Fruit fly (Drosophila melanogaster) whole organism, embryonic: ENCODE results near the gene CG7889.

ENCODE experiments used
- ATbp ChIP-seq: fragments of 200-800 bp; sonication (Bioruptor generic); optimal IDR thresholded peaks from 2 replicates; lab custom pipeline; 2017; ENCODE audit warnings: missing biosample characterization, mild to moderate bottlenecking, missing genetic modification characterization, missing genetic modification reagents
- Bgb ChIP-seq: fragments of 200-800 bp; sonication (Bioruptor generic); IDR thresholded peaks from 2 replicates; pipeline ENCODE4 v1.3.6; 2022; ENCODE audit warnings: missing biosample characterization, missing genetic modification characterization; ENCODE audit not compliant: partially characterized antibody
- BtbVII ChIP-seq: fragments of 200-800 bp; sonication (Bioruptor generic); optimal IDR thresholded peaks from 3 replicates; lab custom pipeline; 2017; ENCODE audit warnings: missing biosample characterization, mild to moderate bottlenecking, missing genetic modification characterization
- Bteb2 ChIP-seq: fragments of 200-800 bp; sonication (Bioruptor generic); optimal IDR thresholded peaks from 2 replicates; lab custom pipeline; 2016; ENCODE audit warnings: missing biosample characterization, missing genetic modification characterization
- CG11398 ChIP-seq: fragments of 200-800 bp; sonication (Bioruptor generic); optimal IDR thresholded peaks from 2 replicates; lab custom pipeline; 2016; ENCODE audit warnings: missing biosample characterization, missing genetic modification characterization
- CG11560 ChIP-seq: fragments of 200-800 bp; sonication (Bioruptor generic); IDR thresholded peaks from 3 replicates; pipeline ENCODE4 v1.3.6; 2022; ENCODE audit warnings: missing biosample characterization, missing genetic modification characterization
- CG12659 ChIP-seq: fragments of 200-800 bp; sonication (Bioruptor generic); optimal IDR thresholded peaks from 3 replicates; lab custom pipeline; 2017; ENCODE audit warnings: mild to moderate bottlenecking, missing biosample characterization, missing genetic modification reagents, missing genetic modification characterization
- CG14710 ChIP-seq: fragments of 200-800 bp; sonication (Bioruptor generic); optimal IDR thresholded peaks from 3 replicates; lab custom pipeline; 2019; ENCODE audit warnings: missing biosample characterization, mild to moderate bottlenecking, missing genetic modification characterization, moderate library complexity
- CG15696 ChIP-seq: fragments of 200-800 bp; sonication (Bioruptor generic); optimal IDR thresholded peaks from 2 replicates; lab custom pipeline; 2019; ENCODE audit warnings: missing biosample characterization, mild to moderate bottlenecking, missing genetic modification characterization, moderate library complexity
- CG16813 ChIP-seq: fragments of 200-800 bp; sonication (Bioruptor generic); IDR thresholded peaks from 3 replicates; pipeline ENCODE4 v1.3.6; 2022; ENCODE audit warnings: missing biosample characterization, missing genetic modification characterization; ENCODE audit not compliant: partially characterized antibody
- CG17829 ChIP-seq: fragments of 200-800 bp; optimal IDR thresholded peaks from 2 replicates; lab custom pipeline; 2019; ENCODE audit warnings: missing biosample characterization, mild to moderate bottlenecking, missing genetic modification characterization, moderate library complexity
- CG2875 ChIP-seq: fragments of 200-800 bp; sonication (Bioruptor generic); optimal IDR thresholded peaks from 2 replicates; lab custom pipeline; 2017; ENCODE audit warnings: missing biosample characterization, mild to moderate bottlenecking, missing genetic modification characterization, missing genetic modification reagents
- CG30431 ChIP-seq: fragments of 200-800 bp; sonication (Bioruptor generic); optimal IDR thresholded peaks from 2 replicates; lab custom pipeline; 2017; ENCODE audit warnings: missing biosample characterization, missing genetic modification characterization
- CG3726 ChIP-seq: fragments of 200-800 bp; sonication (Bioruptor generic); IDR thresholded peaks from 3 replicates; pipeline ENCODE4, ENCODE4 v1.3.6; 2022; ENCODE audit warnings: missing biosample characterization, missing genetic modification characterization
- CG3838 ChIP-seq: fragments of 200-800 bp; sonication (Bioruptor generic); optimal IDR thresholded peaks from 3 replicates; lab custom pipeline; 2016; ENCODE audit warnings: missing biosample characterization, missing genetic modification characterization
- CG6272 ChIP-seq: fragments of 200-800 bp; sonication (Bioruptor generic); IDR thresholded peaks from 2 replicates; pipeline ENCODE4 v1.3.6; 2022; ENCODE audit warnings: missing biosample characterization, missing genetic modification characterization
- CG6765 ChIP-seq: fragments of 200-800 bp; sonication (Bioruptor generic); optimal IDR thresholded peaks from 3 replicates; lab custom pipeline; 2017; ENCODE audit warnings: missing biosample characterization, mild to moderate bottlenecking, missing genetic modification characterization
- CG7271 ChIP-seq: fragments of 200-800 bp; sonication (Bioruptor generic); optimal IDR thresholded peaks from 2 replicates; lab custom pipeline; 2018; ENCODE audit warnings: missing biosample characterization, mild to moderate bottlenecking, missing genetic modification characterization, moderate library complexity
- Doc3 ChIP-seq: fragments of 200-800 bp; sonication (Bioruptor generic); IDR thresholded peaks from 3 replicates; pipeline ENCODE4 v1.3.6; 2022; ENCODE audit warnings: missing biosample characterization, missing genetic modification characterization; ENCODE audit not compliant: partially characterized antibody
- ERR ChIP-seq: fragments of 200-800 bp; sonication (Bioruptor generic); optimal IDR thresholded peaks from 2 replicates; lab custom pipeline; 2016; ENCODE audit warnings: missing biosample characterization, missing genetic modification characterization
- Mad ChIP-seq: fragments of 200-800 bp; sonication (Bioruptor generic); optimal IDR thresholded peaks from 2 replicates; lab custom pipeline; 2016; ENCODE audit warnings: missing biosample characterization, missing genetic modification characterization
- Max ChIP-seq: fragments of 200-800 bp; sonication (Bioruptor generic); optimal IDR thresholded peaks from 2 replicates; lab custom pipeline; 2016; ENCODE audit warnings: missing biosample characterization, mild to moderate bottlenecking, missing genetic modification characterization
- Med ChIP-seq: fragments of 200-800 bp; sonication (Bioruptor generic); peaks from one replicate; lab custom pipeline; 2016; ENCODE audit warnings: missing biosample characterization, missing genetic modification characterization, mild to moderate bottlenecking, inconsistent platforms, moderate library complexity
- NK7.1 ChIP-seq: fragments of 200-800 bp; sonication (Bioruptor generic); optimal IDR thresholded peaks from 3 replicates; lab custom pipeline; 2016; ENCODE audit warnings: missing biosample characterization, missing genetic modification characterization
- Nf-YA ChIP-seq: fragments of 200-800 bp; sonication (Bioruptor generic); IDR thresholded peaks from 2 replicates; pipeline ENCODE4 v1.3.6; 2022; ENCODE audit warnings: missing biosample characterization, missing genetic modification characterization
- PHDP ChIP-seq: fragments of 200-800 bp; sonication (Bioruptor generic); optimal IDR thresholded peaks from 3 replicates; lab custom pipeline; 2018; ENCODE audit warnings: missing biosample characterization, mild to moderate bottlenecking, missing genetic modification characterization, moderate library complexity
- Stat92E ChIP-seq, 3 experiments: fragments of >200 bp in 2 of 3; fragments of 200-800 bp in 1 of 3; sonication (Bioruptor generic) in 1 of 3; optimal IDR thresholded peaks; 2 replicates each; lab custom pipeline; 2017 to 2019; ENCODE audit warnings: missing biosample characterization in 3 of 3, missing genetic modification characterization in 3 of 3, mild to moderate bottlenecking in 1 of 3, moderate library complexity in 1 of 3
- Vsx1 ChIP-seq: fragments of 200-800 bp; sonication (Bioruptor generic); optimal IDR thresholded peaks from 2 replicates; lab custom pipeline; 2017; ENCODE audit warnings: missing biosample characterization, mild to moderate bottlenecking, missing genetic modification characterization, missing genetic modification reagents
- ab ChIP-seq: fragments of 200-800 bp; sonication (Bioruptor generic); optimal IDR thresholded peaks from 2 replicates; lab custom pipeline; 2016; ENCODE audit warnings: missing biosample characterization, missing genetic modification characterization
- al ChIP-seq: fragments of 200-800 bp; sonication (Bioruptor generic); IDR thresholded peaks from 2 replicates; pipeline ENCODE4 v1.3.6; 2022; ENCODE audit warnings: missing biosample characterization, missing genetic modification characterization
- amos ChIP-seq: fragments of 200-800 bp; sonication (Bioruptor generic); IDR thresholded peaks from 2 replicates; pipeline ENCODE4 v1.3.6; 2022; ENCODE audit warnings: missing biosample characterization, missing genetic modification characterization; ENCODE audit not compliant: partially characterized antibody
- ash1 ChIP-seq: fragments of 200-800 bp; sonication (Bioruptor generic); optimal IDR thresholded peaks from 2 replicates; lab custom pipeline; 2018; ENCODE audit warnings: missing biosample characterization, mild to moderate bottlenecking, missing genetic modification characterization
- ato ChIP-seq: fragments of 200-800 bp; sonication (Bioruptor generic); IDR thresholded peaks from 2 replicates; pipeline ENCODE4 v1.3.6; 2022; ENCODE audit warnings: missing biosample characterization, missing genetic modification characterization; ENCODE audit not compliant: partially characterized antibody
- caup ChIP-seq: fragments of 200-800 bp; sonication (Bioruptor generic); optimal IDR thresholded peaks from 3 replicates; lab custom pipeline; 2017; ENCODE audit warnings: missing biosample characterization, mild to moderate bottlenecking, missing genetic modification characterization, moderate library complexity; ENCODE audit not compliant: severe bottlenecking
- gt ChIP-seq: fragments of 200-800 bp; sonication (Bioruptor generic); IDR thresholded peaks from 2 replicates; pipeline ENCODE4 v1.3.6; 2022; ENCODE audit warnings: missing biosample characterization, missing genetic modification characterization
- ham ChIP-seq: fragments of 200-800 bp; sonication (Bioruptor generic); IDR thresholded peaks from 2 replicates; pipeline ENCODE4 v1.3.6; 2022; ENCODE audit warnings: missing biosample characterization, missing genetic modification characterization
- hbn ChIP-seq: fragments of 200-800 bp; sonication (Bioruptor generic); IDR thresholded peaks from 2 replicates; pipeline ENCODE4 v1.3.6; 2022; ENCODE audit warnings: missing biosample characterization, missing genetic modification characterization; ENCODE audit not compliant: partially characterized antibody
- hkb ChIP-seq, 2 experiments: fragments of 200-800 bp in 1 of 2; fragments of >200 bp in 1 of 2; sonication (Bioruptor generic) in 1 of 2; IDR thresholded peaks in 1 of 2; optimal IDR thresholded peaks in 1 of 2; 2 replicates each; pipeline versions ENCODE4 v1.3.6 to Lab custom; 2017 to 2022; ENCODE audit warnings: missing biosample characterization in 1 of 2, missing genetic modification characterization in 1 of 2
- klu ChIP-seq: fragments of 200-800 bp; sonication (Bioruptor generic); IDR thresholded peaks from 2 replicates; pipeline ENCODE4 v1.3.6; 2022; ENCODE audit warnings: missing biosample characterization, missing genetic modification characterization
- lilli ChIP-seq: fragments of 200-800 bp; sonication (Bioruptor generic); optimal IDR thresholded peaks from 3 replicates; lab custom pipeline; 2016; ENCODE audit warnings: missing biosample characterization, missing genetic modification characterization
- mirr ChIP-seq: fragments of 200-800 bp; sonication (Bioruptor generic); optimal IDR thresholded peaks from 3 replicates; lab custom pipeline; 2018; ENCODE audit warnings: missing biosample characterization, mild to moderate bottlenecking, missing genetic modification characterization
- nom ChIP-seq: fragments of 200-800 bp; sonication (Bioruptor generic); optimal IDR thresholded peaks from 2 replicates; lab custom pipeline; 2017; ENCODE audit warnings: missing biosample characterization, missing genetic modification characterization, mild to moderate bottlenecking, moderate library complexity, missing genetic modification reagents
- sim ChIP-seq: fragments of 200-800 bp; sonication (Bioruptor generic); IDR thresholded peaks from 2 replicates; pipeline ENCODE4 v1.3.6; 2022; ENCODE audit warnings: missing biosample characterization, missing genetic modification characterization
- sisA ChIP-seq: fragments of 200-800 bp; sonication (Bioruptor generic); IDR thresholded peaks from 2 replicates; pipeline ENCODE4 v1.3.6; 2022; ENCODE audit warnings: missing biosample characterization, missing genetic modification characterization
- slp2 ChIP-seq: fragments of 200-800 bp; sonication (Bioruptor generic); optimal IDR thresholded peaks from 2 replicates; lab custom pipeline; 2016; ENCODE audit warnings: missing biosample characterization, missing genetic modification characterization
- tgo ChIP-seq: fragments of 200-800 bp; sonication (Bioruptor generic); IDR thresholded peaks from 3 replicates; pipeline ENCODE4 v1.3.6; 2022; ENCODE audit warnings: missing biosample characterization, missing genetic modification characterization
- zen2 ChIP-seq: fragments of 200-800 bp; sonication (Bioruptor generic); IDR thresholded peaks from 3 replicates; pipeline ENCODE4 v1.3.6; 2022; ENCODE audit warnings: missing biosample characterization, missing genetic modification characterization; ENCODE audit not compliant: partially characterized antibody
- zfh2 ChIP-seq: fragments of 200-800 bp; sonication (Bioruptor generic); optimal IDR thresholded peaks from 2 replicates; lab custom pipeline; 2016; ENCODE audit warnings: missing biosample characterization, missing genetic modification characterization

The CG7889 gene

dm6 chrX:19289318-19289970 is 46.0 kb downstream of the CG7889 start (continued):
- TF ChIP-seq CG15696 (tag; lab: Kevin White, UChicago) (peak; percentile 56), nom (peak; percentile 94), Mad (GFP tag; lab: Kevin White, UChicago) (peak; percentile 83), Bteb2 (GFP tag; lab: Kevin White, UChicago) (peak; percentile 54), Doc3 (no peak), mirr (GFP tag; lab: Kevin White, UChicago) (peak; percentile 55), sim (GFP tag; lab: Robert Waterston, UW) (peak; percentile 78), CG6272 (GFP tag; lab: Robert Waterston, UW) (peak; percentile 83), Med (GFP tag; lab: Kevin White, UChicago) (peak; percentile 98), CG17829 (tag; lab: Kevin White, UChicago) (peak; percentile 84), CG7271 (peak; percentile 25), CG30431 (GFP tag; lab: Kevin White, UChicago) (peak; percentile 83), ash1 (GFP tag; lab: Kevin White, UChicago) (peak; percentile 24), CG3726 (GFP tag; lab: Robert Waterston, UW) (peak; percentile 92), zen2 (no peak), CG11560 (tag; lab: Robert Waterston, UW) (peak; percentile 63; the same call in 1 of the 3 replicates), PHDP (tag; lab: Kevin White, UChicago) (peak; percentile 86), CG3838 (GFP tag; lab: Kevin White, UChicago) (peak; percentile 53), caup (GFP tag; lab: Kevin White, UChicago) (peak; percentile 70), ab (peak; percentile 92), al (peak; percentile 66), gt (GFP tag; lab: Robert Waterston, UW) (peak; percentile 75), Vsx1 (peak; percentile 71), CG11398 (peak; percentile 63), zfh2 (GFP tag; lab: Kevin White, UChicago) (peak; percentile 61), hkb (optimal IDR thresholded peaks at IDR 0.05; lab: Kevin White, UChicago) (no peak), hkb (GFP tag; IDR thresholded peaks at IDR 0.05; lab: Robert Waterston, UW) (peak; percentile 95), slp2 (peak; percentile 81), Nf-YA (GFP tag; lab: Robert Waterston, UW) (peak; percentile 89), sisA (GFP tag; lab: Robert Waterston, UW) (peak; percentile 96), CG6765 (GFP tag; lab: Kevin White, UChicago) (peak; percentile 64), CG12659 (GFP tag; lab: Kevin White, UChicago) (peak; percentile 80), CG2875 (GFP tag; lab: Kevin White, UChicago) (peak; percentile 83), ato (GFP tag; lab: Robert Waterston, UW) (no peak), hbn (GFP tag; lab: Robert Waterston, UW) (no peak), tgo (GFP tag; lab: Robert Waterston, UW) (peak; percentile 90), BtbVII (GFP tag; lab: Kevin White, UChicago) (peak; percentile 51), Max (GFP tag; lab: Kevin White, UChicago) (peak; percentile 77), ATbp (peak; percentile 90), Stat92E (GFP tag; optimal IDR thresholded peaks at IDR 0.05; lab: Kevin White, UChicago) (no peak), klu (GFP tag; lab: Robert Waterston, UW) (peak; percentile 69), lilli (peak; percentile 83), NK7.1 (peak; percentile 61), CG16813 (GFP tag; lab: Robert Waterston, UW) (no peak), Bgb (no peak), ERR (GFP tag; lab: Kevin White, UChicago) (peak; percentile 70), ham (GFP tag; lab: Robert Waterston, UW) (no peak), amos (GFP tag; lab: Robert Waterston, UW) (no peak), CG14710 (peak; percentile 73)
